Fruit fly (Drosophila melanogaster) whole organism, embryonic: ENCODE results near the gene CG43922.

Experiments
- ATbp ChIP-seq: fragments of 200-800 bp; sonication (Bioruptor generic); optimal IDR thresholded peaks from 2 replicates; lab custom pipeline; 2017; ENCODE audit warnings: missing biosample characterization, mild to moderate bottlenecking, missing genetic modification characterization, missing genetic modification reagents
- Atf-2 ChIP-seq: fragments of 200-800 bp; sonication (Bioruptor generic); optimal IDR thresholded peaks from 2 replicates; lab custom pipeline; 2016; ENCODE audit warnings: missing biosample characterization, missing genetic modification characterization
- BEAF-32 ChIP-seq: fragments of 200-800 bp; sonication (Bioruptor generic); optimal IDR thresholded peaks from 3 replicates; lab custom pipeline; 2017; ENCODE audit warnings: missing biosample characterization, missing genetic modification characterization, mild to moderate bottlenecking, moderate library complexity, missing genetic modification reagents
- CG12071 ChIP-seq: fragments of 200-800 bp; sonication (Bioruptor generic); optimal IDR thresholded peaks from 3 replicates; lab custom pipeline; 2018; ENCODE audit warnings: missing biosample characterization, mild to moderate bottlenecking, missing genetic modification characterization
- CG12155 ChIP-seq: fragments of 200-800 bp; sonication (Bioruptor generic); optimal IDR thresholded peaks from 3 replicates; lab custom pipeline; 2016; ENCODE audit warnings: missing biosample characterization, missing genetic modification characterization
- CG13123 ChIP-seq: fragments of 200-800 bp; sonication (Bioruptor generic); optimal IDR thresholded peaks from 2 replicates; lab custom pipeline; 2016; ENCODE audit warnings: missing biosample characterization, missing genetic modification characterization
- CG14014 ChIP-seq: fragments of 200-800 bp; sonication (Bioruptor generic); IDR thresholded peaks from 2 replicates; pipeline ENCODE4 v1.3.6; 2022; ENCODE audit warnings: missing biosample characterization, missing genetic modification characterization
- CG1603 ChIP-seq: fragments of 200-800 bp; sonication (Bioruptor generic); optimal IDR thresholded peaks from 2 replicates; lab custom pipeline; 2019; ENCODE audit warnings: missing biosample characterization, mild to moderate bottlenecking, missing genetic modification characterization, moderate library complexity
- CG17186 ChIP-seq: fragments of 200-800 bp; sonication (Bioruptor generic); optimal IDR thresholded peaks from 3 replicates; lab custom pipeline; 2017; ENCODE audit warnings: missing biosample characterization, missing genetic modification reagents, missing genetic modification characterization
- CG2116 ChIP-seq: fragments of 200-800 bp; sonication (Bioruptor generic); optimal IDR thresholded peaks from 3 replicates; lab custom pipeline; 2018; ENCODE audit warnings: missing biosample characterization, mild to moderate bottlenecking, missing genetic modification characterization
- CG2678 ChIP-seq: fragments of 200-800 bp; sonication (Bioruptor generic); optimal IDR thresholded peaks from 3 replicates; lab custom pipeline; 2019; ENCODE audit warnings: missing biosample characterization, mild to moderate bottlenecking, missing genetic modification characterization, moderate library complexity
- CG3407 ChIP-seq: fragments of 200-800 bp; sonication (Bioruptor generic); optimal IDR thresholded peaks from 2 replicates; lab custom pipeline; 2018; ENCODE audit warnings: missing biosample characterization, mild to moderate bottlenecking, missing genetic modification characterization
- CG4328 ChIP-seq: fragments of 200-800 bp; sonication (Bioruptor generic); optimal IDR thresholded peaks from 3 replicates; lab custom pipeline; 2017; ENCODE audit warnings: missing biosample characterization, missing genetic modification reagents, missing genetic modification characterization
- CG5953 ChIP-seq: fragments of 200-800 bp; sonication (Bioruptor generic); IDR thresholded peaks from 2 replicates; pipeline ENCODE4 v1.3.6; 2022; ENCODE audit warnings: missing biosample characterization, missing genetic modification characterization
- CG6689 ChIP-seq: fragments of 200-800 bp; sonication (Bioruptor generic); IDR thresholded peaks from 2 replicates; pipeline ENCODE4 v1.3.6; 2022; ENCODE audit warnings: missing biosample characterization, missing genetic modification characterization
- CG6813 ChIP-seq: fragments of 200-800 bp; sonication (Bioruptor generic); optimal IDR thresholded peaks from 2 replicates; lab custom pipeline; 2017; ENCODE audit warnings: missing biosample characterization, missing genetic modification characterization, mild to moderate bottlenecking, moderate library complexity, missing genetic modification reagents
- CG7745 ChIP-seq: fragments of 200-800 bp; sonication (Bioruptor generic); optimal IDR thresholded peaks from 2 replicates; lab custom pipeline; 2018; ENCODE audit warnings: missing biosample characterization, mild to moderate bottlenecking, missing genetic modification characterization, moderate library complexity
- CG7928 ChIP-seq: fragments of 200-800 bp; sonication (Bioruptor generic); optimal IDR thresholded peaks from 2 replicates; lab custom pipeline; 2017; ENCODE audit warnings: missing biosample characterization, mild to moderate bottlenecking, missing genetic modification characterization
- CG9876 ChIP-seq: fragments of 200-800 bp; sonication (Bioruptor generic); optimal IDR thresholded peaks from 2 replicates; lab custom pipeline; 2016; ENCODE audit warnings: missing biosample characterization, missing genetic modification characterization
- CTCF ChIP-seq: fragments of 200-800 bp; sonication (Bioruptor generic); optimal IDR thresholded peaks from 2 replicates; lab custom pipeline; 2017; ENCODE audit warnings: missing biosample characterization, mild to moderate bottlenecking, missing genetic modification characterization, moderate library complexity
- Camta ChIP-seq: fragments of 200-800 bp; sonication (Bioruptor generic); optimal IDR thresholded peaks from 2 replicates; lab custom pipeline; 2016; ENCODE audit warnings: missing biosample characterization, missing genetic modification characterization
- E2f2 ChIP-seq: fragments of 200-800 bp; sonication (Bioruptor generic); IDR thresholded peaks from 2 replicates; pipeline ENCODE4 v1.3.6; 2022; ENCODE audit warnings: missing biosample characterization, missing genetic modification characterization
- Elba2 ChIP-seq: fragments of 200-800 bp; sonication (Bioruptor generic); optimal IDR thresholded peaks from 3 replicates; lab custom pipeline; 2016; ENCODE audit warnings: missing biosample characterization, missing genetic modification characterization
- Fer3 ChIP-seq: fragments of 200-800 bp; sonication (Bioruptor generic); optimal IDR thresholded peaks from 2 replicates; lab custom pipeline; 2018; ENCODE audit warnings: missing biosample characterization, mild to moderate bottlenecking, missing genetic modification characterization, moderate library complexity
- NC2β ChIP-seq: fragments of 200-800 bp; sonication (Bioruptor generic); optimal IDR thresholded peaks from 2 replicates; lab custom pipeline; 2016; ENCODE audit warnings: missing biosample characterization, missing genetic modification characterization
- NFAT ChIP-seq: fragments of 200-800 bp; sonication (Bioruptor generic); IDR thresholded peaks from 2 replicates; pipeline ENCODE4 v1.3.6; 2022; ENCODE audit warnings: missing biosample characterization, missing genetic modification characterization
- PHDP ChIP-seq: fragments of 200-800 bp; sonication (Bioruptor generic); optimal IDR thresholded peaks from 3 replicates; lab custom pipeline; 2018; ENCODE audit warnings: missing biosample characterization, mild to moderate bottlenecking, missing genetic modification characterization, moderate library complexity
- Sox100B ChIP-seq: fragments of 200-800 bp; sonication (Bioruptor generic); optimal IDR thresholded peaks from 3 replicates; lab custom pipeline; 2018; ENCODE audit warnings: missing biosample characterization, mild to moderate bottlenecking, missing genetic modification characterization
- Sox102F ChIP-seq: fragments of 200-800 bp; sonication (Bioruptor generic); optimal IDR thresholded peaks from 2 replicates; lab custom pipeline; 2018; ENCODE audit warnings: missing biosample characterization, mild to moderate bottlenecking, missing genetic modification characterization, moderate library complexity
- Taf1 ChIP-seq: fragments of 200-800 bp; sonication (Bioruptor generic); IDR thresholded peaks from 2 replicates; pipeline ENCODE4 v1.3.6; 2022; ENCODE audit warnings: missing biosample characterization, missing genetic modification characterization
- Tbp ChIP-seq: fragments of >200 bp; optimal IDR thresholded peaks from 2 replicates; lab custom pipeline; 2018; ENCODE audit warnings: missing biosample characterization, missing genetic modification characterization
- bcd ChIP-seq: fragments of 200-800 bp; sonication (Bioruptor generic); optimal IDR thresholded peaks from 2 replicates; lab custom pipeline; 2017; ENCODE audit warnings: missing biosample characterization, mild to moderate bottlenecking, missing genetic modification characterization
- crp ChIP-seq, 2 experiments: fragments of 200-800 bp; sonication (Bioruptor generic); optimal IDR thresholded peaks; 2 replicates in 1 of 2; 3 replicates in 1 of 2; lab custom pipeline; 2017; ENCODE audit warnings: missing biosample characterization in 2 of 2, missing genetic modification characterization in 2 of 2, mild to moderate bottlenecking in 1 of 2, moderate library complexity in 1 of 2
- dm ChIP-seq: fragments of 200-800 bp; sonication (Bioruptor generic); optimal IDR thresholded peaks from 3 replicates; lab custom pipeline; 2016; ENCODE audit warnings: missing biosample characterization, missing genetic modification characterization
- ems ChIP-seq: fragments of 200-800 bp; sonication (Bioruptor generic); optimal IDR thresholded peaks from 3 replicates; lab custom pipeline; 2016; ENCODE audit warnings: missing biosample characterization, missing genetic modification characterization
- exex ChIP-seq: fragments of 200-800 bp; sonication (Bioruptor generic); optimal IDR thresholded peaks from 4 replicates; lab custom pipeline; 2018; ENCODE audit warnings: missing biosample characterization, mild to moderate bottlenecking, missing genetic modification characterization, moderate library complexity
- eyg ChIP-seq: fragments of 200-800 bp; sonication (Bioruptor generic); optimal IDR thresholded peaks from 3 replicates; lab custom pipeline; 2016; ENCODE audit warnings: missing biosample characterization, missing genetic modification characterization
- ftz-f1 ChIP-seq: fragments of 200-800 bp; sonication (Bioruptor generic); optimal IDR thresholded peaks from 2 replicates; lab custom pipeline; 2016; ENCODE audit warnings: missing biosample characterization, missing genetic modification characterization
- gt ChIP-seq: fragments of 200-800 bp; sonication (Bioruptor generic); IDR thresholded peaks from 2 replicates; pipeline ENCODE4 v1.3.6; 2022; ENCODE audit warnings: missing biosample characterization, missing genetic modification characterization
- hb ChIP-seq: fragments of 200-800 bp; sonication (Bioruptor generic); IDR thresholded peaks from 3 replicates; pipeline ENCODE4 v1.3.6; 2022; ENCODE audit warnings: missing biosample characterization, missing genetic modification characterization; ENCODE audit not compliant: partially characterized antibody
- jing ChIP-seq: fragments of 200-800 bp; sonication (Bioruptor generic); optimal IDR thresholded peaks from 2 replicates; lab custom pipeline; 2018; ENCODE audit warnings: missing biosample characterization, mild to moderate bottlenecking, missing genetic modification characterization
- knrl ChIP-seq: fragments of 200-800 bp; sonication (Bioruptor generic); IDR thresholded peaks from 3 replicates; pipeline ENCODE4 v1.3.6; 2022; ENCODE audit warnings: missing biosample characterization, missing genetic modification characterization; ENCODE audit not compliant: partially characterized antibody
- pzg ChIP-seq: fragments of 200-800 bp; sonication (Bioruptor generic); optimal IDR thresholded peaks from 3 replicates; lab custom pipeline; 2018; ENCODE audit warnings: missing biosample characterization, mild to moderate bottlenecking, missing genetic modification characterization, moderate library complexity
- salm ChIP-seq: fragments of 200-800 bp; sonication (Bioruptor generic); optimal IDR thresholded peaks from 2 replicates; lab custom pipeline; 2018; ENCODE audit warnings: missing biosample characterization, mild to moderate bottlenecking, missing genetic modification characterization
- trh ChIP-seq: fragments of 200-800 bp; sonication (Bioruptor generic); optimal IDR thresholded peaks from 2 replicates; lab custom pipeline; 2016; ENCODE audit warnings: missing biosample characterization, missing genetic modification characterization
- vvl ChIP-seq: fragments of 200-800 bp; sonication (Bioruptor generic); IDR thresholded peaks from 2 replicates; pipeline ENCODE4 v1.3.6; 2022; ENCODE audit warnings: missing biosample characterization, missing genetic modification characterization
- wdn ChIP-seq: fragments of 200-800 bp; sonication (Bioruptor generic); IDR thresholded peaks from 2 replicates; pipeline ENCODE4 v1.3.6; 2022; ENCODE audit warnings: missing biosample characterization, missing genetic modification characterization
- yki ChIP-seq: fragments of >200 bp; optimal IDR thresholded peaks from 3 replicates; lab custom pipeline; 2018
- z ChIP-seq: fragments of 200-800 bp; sonication (Bioruptor generic); IDR thresholded peaks from 3 replicates; pipeline ENCODE4 v1.3.6; 2022; ENCODE audit warnings: missing biosample characterization, missing genetic modification characterization
- zf30C ChIP-seq: fragments of 200-800 bp; sonication (Bioruptor generic); optimal IDR thresholded peaks from 3 replicates; lab custom pipeline; 2018; ENCODE audit warnings: missing biosample characterization, mild to moderate bottlenecking, missing genetic modification characterization

CG43922 gene

DNA sequence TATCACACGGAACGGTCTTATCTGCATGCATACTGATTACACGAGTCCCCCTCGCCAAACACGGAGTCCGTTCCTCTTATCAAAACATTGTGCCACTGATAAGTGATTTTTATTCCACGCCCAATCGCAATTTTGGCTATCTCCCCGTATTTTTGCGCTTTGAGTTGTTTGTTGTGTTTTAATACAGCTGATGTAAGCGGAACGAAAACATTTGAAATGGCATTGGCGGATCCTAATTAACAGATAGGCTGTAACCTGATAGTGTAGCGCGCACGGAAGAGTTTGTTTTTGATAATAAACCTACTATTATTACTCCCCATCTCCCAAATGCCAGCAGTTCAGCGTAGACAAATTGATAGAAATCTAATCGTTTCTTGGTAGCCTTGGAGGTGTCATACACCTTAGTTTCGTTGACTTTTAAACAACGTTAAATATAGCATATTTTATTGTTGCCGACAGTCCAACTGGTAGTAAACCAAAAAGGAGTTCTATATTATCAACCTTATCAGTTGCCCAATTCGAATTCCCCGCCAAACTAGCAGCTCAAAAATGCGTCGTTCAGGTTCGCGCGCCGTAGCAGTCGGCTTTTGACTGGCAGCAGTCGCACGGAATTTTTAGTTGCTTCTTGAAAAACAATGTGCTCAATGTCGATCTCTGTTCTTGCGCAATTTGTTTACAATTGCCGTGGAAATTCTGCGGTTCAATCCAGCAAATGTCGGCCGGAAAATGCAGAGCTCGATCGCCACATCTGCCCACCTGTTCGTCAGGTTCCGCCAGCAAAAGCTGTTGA lies 34.7 kb upstream of the CG43922 start (continued):
- TF ChIP-seq CG9876 (GFP tag; lab: Kevin White, UChicago), result no peak
- peak; percentile 85 for TF ChIP-seq ftz-f1 (GFP tag; lab: Kevin White, UChicago)
- TF ChIP-seq pzg, result peak; percentile 90
- peak in 1 of 2 experiments; percentile 71 for TF ChIP-seq crp (GFP tag; optimal IDR thresholded peaks at IDR 0.05; lab: Kevin White, UChicago)
- TF ChIP-seq hb (GFP tag; lab: Robert Waterston, UW), result no peak
- TF ChIP-seq NC2β (GFP tag; lab: Kevin White, UChicago), result no peak
- no peak for TF ChIP-seq CG6689
- no peak for TF ChIP-seq Sox102F (GFP tag; lab: Kevin White, UChicago)
- no peak for TF ChIP-seq bcd (GFP tag; lab: Kevin White, UChicago)
- TF ChIP-seq yki (lab: Kevin White, UChicago), result no peak
- no peak for TF ChIP-seq CG7745 (tag; lab: Kevin White, UChicago)
- TF ChIP-seq trh (GFP tag; lab: Kevin White, UChicago), result no peak
- TF ChIP-seq CTCF (GFP tag; lab: Kevin White, UChicago), result peak; percentile 31
- peak; percentile 3 for TF ChIP-seq CG2678
- TF ChIP-seq CG13123 (GFP tag; lab: Kevin White, UChicago), result no peak
- TF ChIP-seq CG7928 (GFP tag; lab: Kevin White, UChicago), result peak; percentile 22
- TF ChIP-seq CG3407, result no peak
- peak; percentile 87 for TF ChIP-seq NFAT (GFP tag; lab: Robert Waterston, UW)
- TF ChIP-seq CG1603 (tag; lab: Kevin White, UChicago), result no peak
- TF ChIP-seq Fer3, result no peak
- TF ChIP-seq ATbp (GFP tag; lab: Kevin White, UChicago), result no peak
- TF ChIP-seq vvl (GFP tag; lab: Robert Waterston, UW), result peak; percentile 68
- TF ChIP-seq Camta, result no peak
- no peak for TF ChIP-seq z (GFP tag; lab: Robert Waterston, UW)
- no peak for TF ChIP-seq Taf1 (GFP tag; lab: Robert Waterston, UW)
- no peak for TF ChIP-seq Sox100B
- TF ChIP-seq Atf-2 (GFP tag; lab: Kevin White, UChicago), result no peak
- peak; percentile 86 for TF ChIP-seq dm (GFP tag; lab: Kevin White, UChicago)
- no peak for TF ChIP-seq zf30C
- peak; percentile 77 for TF ChIP-seq CG17186
- peak; percentile 36; the same call in 1 of the 3 replicates for TF ChIP-seq knrl (GFP tag; lab: Robert Waterston, UW)
- TF ChIP-seq BEAF-32 (GFP tag; lab: Kevin White, UChicago), result peak; percentile 33
- TF ChIP-seq CG12155 (GFP tag; lab: Kevin White, UChicago), result no peak
- peak; percentile 85 for TF ChIP-seq Elba2 (GFP tag; lab: Kevin White, UChicago)
- peak; percentile 100 for TF ChIP-seq exex (tag; lab: Kevin White, UChicago)
- peak; percentile 49 for TF ChIP-seq CG2116 (GFP tag; lab: Kevin White, UChicago)
- TF ChIP-seq CG14014, result no peak
- 0 out of 2 replicates have a peak, but pooled peaks have one; percentile 28 for TF ChIP-seq gt (GFP tag; lab: Robert Waterston, UW)
- TF ChIP-seq wdn (GFP tag; lab: Robert Waterston, UW), result no peak
- TF ChIP-seq CG12071 (GFP tag; lab: Kevin White, UChicago), result no peak
- TF ChIP-seq CG4328, result no peak
- TF ChIP-seq E2f2 (GFP tag; lab: Robert Waterston, UW), result peak; percentile 99
- TF ChIP-seq CG6813 (GFP tag; lab: Kevin White, UChicago), result no peak
- TF ChIP-seq jing (GFP tag; lab: Kevin White, UChicago), result no peak
- no peak for TF ChIP-seq salm
- no peak for TF ChIP-seq eyg (GFP tag; lab: Kevin White, UChicago)
- TF ChIP-seq Tbp (GFP tag; lab: Kevin White, UChicago), result no peak
- no peak for TF ChIP-seq CG5953 (GFP tag; lab: Robert Waterston, UW)
- TF ChIP-seq PHDP (tag; lab: Kevin White, UChicago), result no peak
- no peak for TF ChIP-seq ems (GFP tag; lab: Kevin White, UChicago)
